Fruit fly (Drosophila melanogaster) whole organism, embryonic: Measurements from ENCODE around the gene ct.

Experiments used
- ATbp ChIP-seq: fragments of 200-800 bp; sonication (Bioruptor generic); optimal IDR thresholded peaks from 2 replicates; lab custom pipeline; 2017; ENCODE audit warnings: missing biosample characterization, mild to moderate bottlenecking, missing genetic modification characterization, missing genetic modification reagents
- Bgb ChIP-seq: fragments of 200-800 bp; sonication (Bioruptor generic); IDR thresholded peaks from 2 replicates; pipeline ENCODE4 v1.3.6; 2022; ENCODE audit warnings: missing biosample characterization, missing genetic modification characterization; ENCODE audit not compliant: partially characterized antibody
- BtbVII ChIP-seq: fragments of 200-800 bp; sonication (Bioruptor generic); optimal IDR thresholded peaks from 3 replicates; lab custom pipeline; 2017; ENCODE audit warnings: missing biosample characterization, mild to moderate bottlenecking, missing genetic modification characterization
- CG11398 ChIP-seq: fragments of 200-800 bp; sonication (Bioruptor generic); optimal IDR thresholded peaks from 2 replicates; lab custom pipeline; 2016; ENCODE audit warnings: missing biosample characterization, missing genetic modification characterization
- CG12104 ChIP-seq: fragments of 200-800 bp; sonication (Bioruptor generic); optimal IDR thresholded peaks from 3 replicates; lab custom pipeline; 2016; ENCODE audit warnings: missing biosample characterization, missing genetic modification characterization
- CG12942 ChIP-seq: fragments of 200-800 bp; sonication (Bioruptor generic); optimal IDR thresholded peaks from 3 replicates; lab custom pipeline; 2016; ENCODE audit warnings: missing biosample characterization, missing genetic modification characterization
- CG13287 ChIP-seq: fragments of 200-800 bp; sonication (Bioruptor generic); IDR thresholded peaks from 2 replicates; pipeline ENCODE4 v1.3.6; 2022; ENCODE audit warnings: missing biosample characterization, missing genetic modification characterization; ENCODE audit not compliant: partially characterized antibody
- CG14441 ChIP-seq: fragments of 200-800 bp; sonication (Bioruptor generic); IDR thresholded peaks from 2 replicates; pipeline ENCODE4 v1.3.6; 2022; ENCODE audit warnings: missing biosample characterization, missing genetic modification characterization
- CG14965 ChIP-seq: fragments of 200-800 bp; sonication (Bioruptor generic); optimal IDR thresholded peaks from 2 replicates; lab custom pipeline; 2016; ENCODE audit warnings: missing biosample characterization, missing genetic modification characterization, borderline replicate concordance
- CG15011 ChIP-seq: fragments of 200-800 bp; sonication (Bioruptor generic); optimal IDR thresholded peaks from 3 replicates; lab custom pipeline; 2018; ENCODE audit warnings: missing biosample characterization, mild to moderate bottlenecking, missing genetic modification characterization
- CG1603 ChIP-seq: fragments of 200-800 bp; sonication (Bioruptor generic); optimal IDR thresholded peaks from 2 replicates; lab custom pipeline; 2019; ENCODE audit warnings: missing biosample characterization, mild to moderate bottlenecking, missing genetic modification characterization, moderate library complexity
- CG16863 ChIP-seq: fragments of 200-800 bp; sonication (Bioruptor generic); optimal IDR thresholded peaks from 3 replicates; lab custom pipeline; 2016; ENCODE audit warnings: missing biosample characterization, missing genetic modification characterization
- CG2202 ChIP-seq: fragments of 200-800 bp; sonication (Bioruptor generic); optimal IDR thresholded peaks from 2 replicates; lab custom pipeline; 2018; ENCODE audit warnings: missing biosample characterization, mild to moderate bottlenecking, missing genetic modification characterization
- CG2712 ChIP-seq: fragments of 200-800 bp; optimal IDR thresholded peaks from 3 replicates; lab custom pipeline; 2019; ENCODE audit warnings: missing biosample characterization, mild to moderate bottlenecking, missing genetic modification characterization, moderate library complexity
- CG33557 ChIP-seq: fragments of 200-800 bp; sonication (Bioruptor generic); optimal IDR thresholded peaks from 2 replicates; lab custom pipeline; 2019; ENCODE audit warnings: missing biosample characterization, mild to moderate bottlenecking, missing genetic modification characterization, moderate library complexity
- CG34422 ChIP-seq: fragments of 200-800 bp; sonication (Bioruptor generic); IDR thresholded peaks from 3 replicates; pipeline ENCODE4 v1.3.6; 2022; ENCODE audit warnings: missing biosample characterization, missing genetic modification characterization
- CG4360 ChIP-seq: fragments of 200-800 bp; sonication (Bioruptor generic); IDR thresholded peaks from 2 replicates; pipeline ENCODE4 v1.3.6; 2022; ENCODE audit warnings: missing biosample characterization, missing genetic modification characterization
- CG4707 ChIP-seq: fragments of 200-800 bp; sonication (Bioruptor generic); optimal IDR thresholded peaks from 2 replicates; lab custom pipeline; 2018; ENCODE audit warnings: missing biosample characterization, mild to moderate bottlenecking, missing genetic modification characterization, moderate library complexity
- CG6272 ChIP-seq: fragments of 200-800 bp; sonication (Bioruptor generic); IDR thresholded peaks from 2 replicates; pipeline ENCODE4 v1.3.6; 2022; ENCODE audit warnings: missing biosample characterization, missing genetic modification characterization
- CHES-1-like ChIP-seq: fragments of 200-800 bp; sonication (Bioruptor generic); optimal IDR thresholded peaks from 2 replicates; lab custom pipeline; 2016; ENCODE audit warnings: missing biosample characterization, missing genetic modification characterization
- Dad ChIP-seq: fragments of 200-800 bp; sonication (Bioruptor generic); optimal IDR thresholded peaks from 3 replicates; lab custom pipeline; 2016; ENCODE audit warnings: missing biosample characterization, missing genetic modification characterization
- Dfd ChIP-seq, 2 experiments: fragments of >200 bp; optimal IDR thresholded peaks; 2 replicates each; lab custom pipeline; 2017; ENCODE audit warnings: missing biosample characterization in 2 of 2, missing genetic modification characterization in 2 of 2
- Dip2 ChIP-seq: fragments of 200-800 bp; sonication (Bioruptor generic); IDR thresholded peaks from 2 replicates; pipeline ENCODE4 v1.3.6; 2022; ENCODE audit warnings: missing biosample characterization, missing genetic modification characterization
- ERR ChIP-seq: fragments of 200-800 bp; sonication (Bioruptor generic); optimal IDR thresholded peaks from 2 replicates; lab custom pipeline; 2016; ENCODE audit warnings: missing biosample characterization, missing genetic modification characterization
- Ets65A ChIP-seq: fragments of 200-800 bp; sonication (Bioruptor generic); peaks from one replicate; lab custom pipeline; 2016; ENCODE audit warnings: missing biosample characterization, missing genetic modification characterization
- Ets97D ChIP-seq: fragments of 200-800 bp; sonication (Bioruptor generic); optimal IDR thresholded peaks from 3 replicates; lab custom pipeline; 2016; ENCODE audit warnings: missing biosample characterization, missing genetic modification characterization
- H15 ChIP-seq: fragments of 200-800 bp; sonication (Bioruptor generic); IDR thresholded peaks from 3 replicates; pipeline ENCODE4 v1.3.6; 2022; ENCODE audit warnings: missing biosample characterization, missing genetic modification characterization
- Hr51 ChIP-seq, 2 experiments: fragments of 200-800 bp; sonication (Bioruptor generic); optimal IDR thresholded peaks; 2 replicates in 1 of 2; 3 replicates in 1 of 2; lab custom pipeline; 2016 to 2018; ENCODE audit warnings: missing biosample characterization in 2 of 2, missing genetic modification characterization in 2 of 2, mild to moderate bottlenecking in 1 of 2, moderate library complexity in 1 of 2
- Opbp ChIP-seq: fragments of 200-800 bp; sonication (Bioruptor generic); IDR thresholded peaks from 3 replicates; pipeline ENCODE4 v1.3.6; 2022; ENCODE audit warnings: missing biosample characterization, missing genetic modification characterization; ENCODE audit not compliant: partially characterized antibody
- Optix ChIP-seq: fragments of 200-800 bp; sonication (Bioruptor generic); IDR thresholded peaks from 3 replicates; pipeline ENCODE4 v1.3.6; 2022; ENCODE audit warnings: missing biosample characterization, missing genetic modification characterization
- PHDP ChIP-seq: fragments of 200-800 bp; sonication (Bioruptor generic); optimal IDR thresholded peaks from 3 replicates; lab custom pipeline; 2018; ENCODE audit warnings: missing biosample characterization, mild to moderate bottlenecking, missing genetic modification characterization, moderate library complexity
- Spps ChIP-seq: fragments of 200-800 bp; sonication (Bioruptor generic); optimal IDR thresholded peaks from 2 replicates; lab custom pipeline; 2018; ENCODE audit warnings: missing biosample characterization, mild to moderate bottlenecking, missing genetic modification characterization
- Tbp ChIP-seq: fragments of >200 bp; optimal IDR thresholded peaks from 2 replicates; lab custom pipeline; 2018; ENCODE audit warnings: missing biosample characterization, missing genetic modification characterization
- aop ChIP-seq: fragments of 200-800 bp; sonication (Bioruptor generic); IDR thresholded peaks from 2 replicates; pipeline ENCODE4 v1.3.6; 2022; ENCODE audit warnings: missing biosample characterization, missing genetic modification characterization
- chm ChIP-seq: fragments of 200-800 bp; sonication (Bioruptor generic); IDR thresholded peaks from 2 replicates; pipeline ENCODE4 v1.3.6; 2022; ENCODE audit warnings: missing biosample characterization, missing genetic modification characterization
- crc ChIP-seq: fragments of 200-800 bp; sonication (Bioruptor generic); optimal IDR thresholded peaks from 2 replicates; lab custom pipeline; 2016; ENCODE audit warnings: missing biosample characterization, missing genetic modification characterization
- ftz-f1 ChIP-seq: fragments of 200-800 bp; sonication (Bioruptor generic); optimal IDR thresholded peaks from 2 replicates; lab custom pipeline; 2016; ENCODE audit warnings: missing biosample characterization, missing genetic modification characterization
- fu2 ChIP-seq: fragments of 200-800 bp; sonication (Bioruptor generic); optimal IDR thresholded peaks from 2 replicates; lab custom pipeline; 2016; ENCODE audit warnings: missing biosample characterization, missing genetic modification characterization
- gro ChIP-seq: fragments of 200-800 bp; sonication (Bioruptor generic); optimal IDR thresholded peaks from 2 replicates; lab custom pipeline; 2016; ENCODE audit warnings: missing biosample characterization, missing genetic modification characterization
- h ChIP-seq: fragments of >200 bp; optimal IDR thresholded peaks from 2 replicates; lab custom pipeline; 2017
- ham ChIP-seq: fragments of 200-800 bp; sonication (Bioruptor generic); IDR thresholded peaks from 2 replicates; pipeline ENCODE4 v1.3.6; 2022; ENCODE audit warnings: missing biosample characterization, missing genetic modification characterization
- hth ChIP-seq: fragments of >200 bp; optimal IDR thresholded peaks from 2 replicates; lab custom pipeline; 2017; ENCODE audit warnings: inconsistent platforms
- mld ChIP-seq: fragments of 200-800 bp; sonication (Bioruptor generic); IDR thresholded peaks from 3 replicates; pipeline ENCODE4 v1.3.6; 2022; ENCODE audit warnings: missing biosample characterization, missing genetic modification characterization; ENCODE audit not compliant: partially characterized antibody
- pnt ChIP-seq: fragments of 200-800 bp; sonication (Bioruptor generic); optimal IDR thresholded peaks from 3 replicates; lab custom pipeline; 2016; ENCODE audit warnings: missing biosample characterization, missing genetic modification characterization
- salm ChIP-seq: fragments of 200-800 bp; sonication (Bioruptor generic); optimal IDR thresholded peaks from 2 replicates; lab custom pipeline; 2018; ENCODE audit warnings: missing biosample characterization, mild to moderate bottlenecking, missing genetic modification characterization
- sisA ChIP-seq: fragments of 200-800 bp; sonication (Bioruptor generic); IDR thresholded peaks from 2 replicates; pipeline ENCODE4 v1.3.6; 2022; ENCODE audit warnings: missing biosample characterization, missing genetic modification characterization
- sob ChIP-seq: fragments of 200-800 bp; sonication (Bioruptor generic); IDR thresholded peaks from 2 replicates; pipeline ENCODE4 v1.3.6; 2022; ENCODE audit warnings: missing biosample characterization, missing genetic modification characterization
- stc ChIP-seq: fragments of 200-800 bp; sonication (Bioruptor generic); IDR thresholded peaks from 2 replicates; pipeline ENCODE4 v1.3.6; 2022; ENCODE audit warnings: missing biosample characterization, missing genetic modification characterization
- tna ChIP-seq: fragments of 200-800 bp; sonication (Bioruptor generic); IDR thresholded peaks from 2 replicates; pipeline ENCODE4 v1.3.6; 2022; ENCODE audit warnings: missing biosample characterization, missing genetic modification characterization; ENCODE audit not compliant: partially characterized antibody
- wdn ChIP-seq: fragments of 200-800 bp; sonication (Bioruptor generic); IDR thresholded peaks from 2 replicates; pipeline ENCODE4 v1.3.6; 2022; ENCODE audit warnings: missing biosample characterization, missing genetic modification characterization

The ct gene

dm6 chrX:7701282-7702078 lies 93.3 kb downstream of the ct start (continued):
- TF ChIP-seq sob (GFP tag; lab: Robert Waterston, UW), result peak; percentile 56; the same call in 1 of the 2 replicates
- no peak for TF ChIP-seq CG2202
- TF ChIP-seq CG1603 (tag; lab: Kevin White, UChicago), result peak; percentile 33
- TF ChIP-seq CG2712, result peak; percentile 76
- no peak for TF ChIP-seq hth (lab: Kevin White, UChicago)
- TF ChIP-seq gro (GFP tag; lab: Kevin White, UChicago), result no peak
- peak; percentile 13 for TF ChIP-seq CG12942
- no peak for TF ChIP-seq Tbp (GFP tag; lab: Kevin White, UChicago)
- peak; percentile 89 for TF ChIP-seq PHDP (tag; lab: Kevin White, UChicago)
- TF ChIP-seq CG13287 (GFP tag; lab: Robert Waterston, UW), result no peak
- no peak for TF ChIP-seq aop (GFP tag; lab: Robert Waterston, UW)
- TF ChIP-seq Opbp (GFP tag; lab: Robert Waterston, UW), result no peak
- TF ChIP-seq CG15011 (GFP tag; lab: Kevin White, UChicago), result peak; percentile 71
- TF ChIP-seq CG11398, result peak; percentile 47
- TF ChIP-seq Ets97D (GFP tag; lab: Kevin White, UChicago), result no peak
- no peak; the same call in 1 of the 2 replicates for TF ChIP-seq wdn (GFP tag; lab: Robert Waterston, UW)
- TF ChIP-seq CG4360, result no peak
- TF ChIP-seq Dip2 (GFP tag; lab: Robert Waterston, UW), result no peak
- no peak for TF ChIP-seq Spps (tag; lab: Kevin White, UChicago)
- no peak for TF ChIP-seq ERR (GFP tag; lab: Kevin White, UChicago)
- TF ChIP-seq tna (GFP tag; lab: Robert Waterston, UW), result no peak
- no peak for TF ChIP-seq CG16863 (GFP tag; lab: Kevin White, UChicago)
- no peak for TF ChIP-seq CG14965 (GFP tag; lab: Kevin White, UChicago)
- TF ChIP-seq stc (GFP tag; lab: Robert Waterston, UW), result peak; percentile 47; the same call in 1 of the 2 replicates
- TF ChIP-seq sisA, result peak; percentile 63
- no peak for TF ChIP-seq CG6272 (GFP tag; lab: Robert Waterston, UW)
- TF ChIP-seq Ets65A (GFP tag; lab: Kevin White, UChicago), result peak; percentile 84
- TF ChIP-seq CG33557 (GFP tag; lab: Kevin White, UChicago), result peak; percentile 4
- TF ChIP-seq Bgb, result no peak
- peak; percentile 91 for TF ChIP-seq CHES-1-like (GFP tag; lab: Kevin White, UChicago)
- peak; percentile 64 for TF ChIP-seq CG14441 (GFP tag; lab: Robert Waterston, UW)
- TF ChIP-seq ftz-f1, result no peak
- TF ChIP-seq Dfd (GFP tag; optimal IDR thresholded peaks at IDR 0.05; lab: Kevin White, UChicago), result no peak
- 0 out of 2 replicates have a peak, but pooled peaks have one; percentile 11 for TF ChIP-seq chm (GFP tag; lab: Robert Waterston, UW)
- 0 out of 3 replicates have a peak, but pooled peaks have one; percentile 46 for TF ChIP-seq H15
- TF ChIP-seq CG12104 (GFP tag; lab: Kevin White, UChicago), result peak; percentile 79
- peak; percentile 10 for TF ChIP-seq CG4707
- TF ChIP-seq h, result no peak
- peak; percentile 71 for TF ChIP-seq ATbp (GFP tag; lab: Kevin White, UChicago)
- peak; percentile 51 for TF ChIP-seq salm (tag; lab: Kevin White, UChicago)
- TF ChIP-seq Hr51 (GFP tag; optimal IDR thresholded peaks at IDR 0.05; lab: Kevin White, UChicago), result peak; percentile 50 to 85
- TF ChIP-seq mld (GFP tag; lab: Robert Waterston, UW), result no peak
- TF ChIP-seq CG34422 (GFP tag; lab: Robert Waterston, UW), result peak; percentile 66; the same call in 1 of the 3 replicates
- TF ChIP-seq ham (GFP tag; lab: Robert Waterston, UW), result peak; percentile 64; the same call in 1 of the 2 replicates
- TF ChIP-seq fu2 (GFP tag; lab: Kevin White, UChicago), result peak; percentile 15
- TF ChIP-seq Dad, result no peak
- TF ChIP-seq BtbVII (GFP tag; lab: Kevin White, UChicago), result peak; percentile 86
- no peak for TF ChIP-seq pnt
- no peak for TF ChIP-seq Optix (GFP tag; lab: Robert Waterston, UW)
- TF ChIP-seq crc (GFP tag; lab: Kevin White, UChicago), result no peak
